Worm (Caenorhabditis elegans) whole organism, L1 larva: ENCODE measurements around the gene F35D11.1.

ENCODE experiments used
- Y116A8C.19 ChIP-seq: sonication (generic microtip); optimal IDR thresholded peaks from 2 replicates; lab custom pipeline; 2016; ENCODE audit warnings: missing compliant biosample characterization, missing genetic modification characterization, borderline replicate concordance
- blmp-1 ChIP-seq: fragments of 150-350 bp; optimal IDR thresholded peaks from 2 replicates; lab custom pipeline; 2014; ENCODE audit warnings: missing biosample characterization, missing genetic modification characterization
- ceh-63 ChIP-seq: fragments of 200-800 bp; sonication (Bioruptor generic); optimal IDR thresholded peaks from 2 replicates; lab custom pipeline; 2018; ENCODE audit warnings: mild to moderate bottlenecking, missing genetic modification characterization, missing compliant biosample characterization
- ceh-8 ChIP-seq: fragments of 200-800 bp; sonication (Bioruptor generic); optimal IDR thresholded peaks from 2 replicates; lab custom pipeline; 2018; ENCODE audit warnings: mild to moderate bottlenecking, missing genetic modification characterization, moderate library complexity, missing compliant biosample characterization
- ceh-88 ChIP-seq: fragments of 200-800 bp; sonication (Bioruptor generic); IDR thresholded peaks from 2 replicates; pipeline ENCODE4 v1.3.6; 2022; ENCODE audit warnings: missing genetic modification characterization, missing compliant biosample characterization
- ceh-90 ChIP-seq: sonication (generic microtip); optimal IDR thresholded peaks from 2 replicates; lab custom pipeline; 2016; ENCODE audit warnings: missing genetic modification characterization, missing compliant biosample characterization
- ces-1 ChIP-seq: fragments of 150-350 bp; optimal IDR thresholded peaks from 2 replicates; lab custom pipeline; 2014; ENCODE audit warnings: missing biosample characterization, missing genetic modification reagents, missing genetic modification characterization
- dpl-1 ChIP-seq, 3 experiments: fragments of 150-350 bp in 2 of 3; sonication (generic microtip) in 1 of 3; optimal IDR thresholded peaks; 2 replicates each; lab custom pipeline; 2014 to 2017; ENCODE audit warnings: missing biosample characterization in 3 of 3, missing genetic modification characterization in 3 of 3, missing genetic modification reagents in 3 of 3
- dsc-1 ChIP-seq: sonication (generic microtip); optimal IDR thresholded peaks from 2 replicates; lab custom pipeline; 2016; ENCODE audit warnings: mild to moderate bottlenecking, missing genetic modification characterization, missing compliant biosample characterization
- efl-1 ChIP-seq, 4 experiments: fragments of 150-350 bp; optimal IDR thresholded peaks in 3 of 4; peaks in 1 of 4; 1 replicate in 1 of 4; 2 replicates in 3 of 4; lab custom pipeline; 2014; ENCODE audit warnings: missing biosample characterization in 2 of 4, missing genetic modification characterization in 2 of 4, missing genetic modification reagents in 2 of 4
- egl-13 ChIP-seq: sonication (generic microtip); optimal IDR thresholded peaks from 2 replicates; lab custom pipeline; 2016; ENCODE audit warnings: missing genotype, missing genetic modification reagents, missing genetic modification characterization, missing compliant biosample characterization
- elt-2 ChIP-seq: sonication (generic microtip); optimal IDR thresholded peaks from 2 replicates; lab custom pipeline; 2016; ENCODE audit warnings: missing genetic modification characterization, mild to moderate bottlenecking, inconsistent platforms, missing compliant biosample characterization, missing genetic modification reagents
- elt-3 ChIP-seq, 6 experiments: fragments of 150-350 bp in 1 of 6; sonication (generic microtip); optimal IDR thresholded peaks; 2 replicates each; lab custom pipeline; 2017 to 2018; ENCODE audit warnings: missing biosample characterization in 6 of 6, missing genetic modification characterization in 6 of 6, inconsistent platforms in 1 of 6
- ets-5 ChIP-seq: fragments of 200-800 bp; sonication (Bioruptor generic); IDR thresholded peaks from 2 replicates; pipeline ENCODE4 v1.3.6; 2022; ENCODE audit warnings: missing genetic modification characterization, missing compliant biosample characterization
- fkh-10 ChIP-seq: sonication (generic microtip); optimal IDR thresholded peaks from 2 replicates; lab custom pipeline; 2017; ENCODE audit warnings: missing biosample characterization, missing genetic modification reagents, missing genetic modification characterization
- fkh-8 ChIP-seq: sonication (generic microtip); optimal IDR thresholded peaks from 2 replicates; lab custom pipeline; 2016; ENCODE audit warnings: mild to moderate bottlenecking, missing genetic modification characterization, missing compliant biosample characterization
- jun-1 ChIP-seq: fragments of 150-350 bp; optimal IDR thresholded peaks from 2 replicates; lab custom pipeline; 2014; ENCODE audit warnings: missing biosample characterization, missing genetic modification reagents, missing genetic modification characterization
- lin-14 ChIP-seq: fragments of 200-800 bp; sonication (Bioruptor generic); optimal IDR thresholded peaks from 2 replicates; lab custom pipeline; 2018; ENCODE audit warnings: mild to moderate bottlenecking, missing genetic modification characterization, moderate library complexity, missing compliant biosample characterization
- lin-35 ChIP-seq, 2 experiments: fragments of 150-350 bp; optimal IDR thresholded peaks; 2 replicates each; lab custom pipeline; 2014; ENCODE audit warnings: missing biosample characterization in 2 of 2, missing genetic modification characterization in 2 of 2, missing genetic modification reagents in 2 of 2
- lin-39 ChIP-seq: fragments of 150-350 bp; optimal IDR thresholded peaks from 2 replicates; lab custom pipeline; 2014; ENCODE audit warnings: missing biosample characterization, missing genetic modification reagents, missing genetic modification characterization
- lir-3 ChIP-seq: sonication (generic microtip); optimal IDR thresholded peaks from 2 replicates; lab custom pipeline; 2016; ENCODE audit warnings: mild to moderate bottlenecking, missing genetic modification characterization, moderate library complexity, missing compliant biosample characterization; ENCODE audit not compliant: poor library complexity
- lsy-2 ChIP-seq, 2 experiments: fragments of 150-350 bp; optimal IDR thresholded peaks; 2 replicates each; lab custom pipeline; 2014; ENCODE audit warnings: missing biosample characterization in 2 of 2, missing genetic modification characterization in 2 of 2
- mab-9 ChIP-seq: fragments of 200-800 bp; sonication (Bioruptor generic); IDR thresholded peaks from 2 replicates; pipeline ENCODE4 v1.3.6; 2022; ENCODE audit warnings: missing genetic modification reagents, missing genetic modification characterization, missing compliant biosample characterization
- mdl-1 ChIP-seq, 2 experiments: fragments of 150-350 bp; optimal IDR thresholded peaks; 2 replicates each; lab custom pipeline; 2014 to 2017; ENCODE audit warnings: missing biosample characterization in 2 of 2, missing genetic modification characterization in 2 of 2, inconsistent platforms in 1 of 2
- mef-2 ChIP-seq: fragments of 150-350 bp; optimal IDR thresholded peaks from 2 replicates; lab custom pipeline; 2014; ENCODE audit warnings: missing biosample characterization, missing genetic modification characterization
- mep-1 ChIP-seq: fragments of 150-350 bp; optimal IDR thresholded peaks from 2 replicates; lab custom pipeline; 2014; ENCODE audit warnings: missing biosample characterization, missing genetic modification characterization
- nhr-12 ChIP-seq: sonication (generic microtip); optimal IDR thresholded peaks from 2 replicates; lab custom pipeline; 2017; ENCODE audit warnings: missing biosample characterization, missing genetic modification characterization
- nhr-71 ChIP-seq: sonication (generic microtip); optimal IDR thresholded peaks from 2 replicates; lab custom pipeline; 2016; ENCODE audit warnings: mild to moderate bottlenecking, missing genetic modification characterization, moderate library complexity, missing compliant biosample characterization
- nhr-85 ChIP-seq: sonication (generic microtip); peaks from one replicate; lab custom pipeline; 2016; ENCODE audit warnings: missing genetic modification characterization, inconsistent platforms, missing compliant biosample characterization
- rnt-1 ChIP-seq: sonication (generic microtip); optimal IDR thresholded peaks from 2 replicates; lab custom pipeline; 2016; ENCODE audit warnings: mild to moderate bottlenecking, missing genetic modification characterization, moderate library complexity, missing compliant biosample characterization
- snu-23 ChIP-seq: sonication (generic microtip); optimal IDR thresholded peaks from 2 replicates; lab custom pipeline; 2016; ENCODE audit warnings: missing genetic modification characterization, missing compliant biosample characterization
- sptf-1 ChIP-seq: fragments of 150-350 bp; optimal IDR thresholded peaks from 2 replicates; lab custom pipeline; 2014; ENCODE audit warnings: missing biosample characterization, missing genetic modification characterization
- sup-37 ChIP-seq: fragments of 200-800 bp; sonication (Bioruptor generic); optimal IDR thresholded peaks from 2 replicates; lab custom pipeline; 2018; ENCODE audit warnings: mild to moderate bottlenecking, missing genetic modification characterization, missing compliant biosample characterization
- swsn-7 ChIP-seq: sonication (generic microtip); optimal IDR thresholded peaks from 2 replicates; lab custom pipeline; 2016; ENCODE audit warnings: missing genetic modification characterization, missing compliant biosample characterization
- tbx-2 ChIP-seq: sonication (generic microtip); optimal IDR thresholded peaks from 2 replicates; lab custom pipeline; 2016; ENCODE audit warnings: missing genetic modification characterization, missing compliant biosample characterization
- unc-130 ChIP-seq: fragments of 150-350 bp; optimal IDR thresholded peaks from 2 replicates; lab custom pipeline; 2017; ENCODE audit warnings: missing biosample characterization, missing genetic modification characterization, inconsistent platforms
- unc-86 ChIP-seq: sonication (generic microtip); optimal IDR thresholded peaks from 2 replicates; lab custom pipeline; 2016; ENCODE audit warnings: missing genetic modification characterization, missing compliant biosample characterization
- xbp-1 ChIP-seq: sonication (generic microtip); optimal IDR thresholded peaks from 2 replicates; lab custom pipeline; 2016; ENCODE audit warnings: missing genetic modification characterization, missing compliant biosample characterization
- ztf-4 ChIP-seq: fragments of 150-350 bp; optimal IDR thresholded peaks from 2 replicates; lab custom pipeline; 2014; ENCODE audit warnings: missing biosample characterization, missing genetic modification characterization

F35D11.1 gene

ce11 chrII:4598815-4599214, 27.9 kb upstream of the F35D11.1 start:
- TF ChIP-seq efl-1 (optimal IDR thresholded peaks at IDR 0.05; lab: Kevin White, UChicago) (no peak), efl-1 (GFP tag; optimal IDR thresholded peaks at IDR 0.05 in 1 of 2; lab: Kevin White, UChicago) (peak in 1 of 2 experiments; percentile 7), lin-14 (peak; percentile 10), mef-2 (tag; lab: Kevin White, UChicago) (no peak), elt-2 (peak; percentile 77), sup-37 (GFP tag; lab: Kevin White, UChicago) (no peak)
- TF ChIP-seq, all 84 proteins: peak for 3

- TF ChIP-seq mdl-1 (tag; optimal IDR thresholded peaks at IDR 0.05; lab: Kevin White, UChicago) (no peak), fkh-8 (peak; percentile 20)
Measured at ce11 chrII:4599838-4600237, 26.9 kb upstream of the F35D11.1 start.

ce11 chrII:4600276-4600675, 26.4 kb upstream of the F35D11.1 start:
- TF ChIP-seq blmp-1 (peak; percentile 82), nhr-85 (tag; lab: Kevin White, UChicago) (peak; percentile 25), snu-23 (GFP tag; lab: Kevin White, UChicago) (peak; percentile 2), sup-37 (GFP tag; lab: Kevin White, UChicago) (no peak), egl-13 (no peak), lin-35 (GFP tag; optimal IDR thresholded peaks at IDR 0.05; lab: Kevin White, UChicago) (no peak), lin-14 (peak; percentile 14), elt-2 (no peak), fkh-10 (GFP tag; lab: Kevin White, UChicago) (no peak), lsy-2 (tag; optimal IDR thresholded peaks at IDR 0.05; lab: Kevin White, UChicago) (no peak)

- TF ChIP-seq efl-1 (optimal IDR thresholded peaks at IDR 0.05; lab: Kevin White, UChicago): no peak
- peak in 1 of 2 experiments; percentile 11 for TF ChIP-seq efl-1 (GFP tag; optimal IDR thresholded peaks at IDR 0.05 in 1 of 2; lab: Kevin White, UChicago)
- TF ChIP-seq Y116A8C.19 (tag; lab: Kevin White, UChicago): no peak
Measured at ce11 chrII:4600818-4601217, 25.9 kb upstream of the F35D11.1 start.

- TF ChIP-seq mep-1 (no peak), ceh-88 (GFP tag; lab: Robert Waterston, UW) (no peak), dsc-1 (tag; lab: Kevin White, UChicago) (no peak), ceh-8 (GFP tag; lab: Kevin White, UChicago) (no peak), fkh-8 (no peak), tbx-2 (tag; lab: Kevin White, UChicago) (no peak), jun-1 (no peak), dpl-1 (GFP tag; optimal IDR thresholded peaks at IDR 0.05; lab: Kevin White, UChicago) (no peak), ceh-90 (no peak), lir-3 (tag; lab: Kevin White, UChicago) (no peak), unc-86 (no peak)
Measured at ce11 chrII:4601256-4601655, 25.4 kb upstream of the F35D11.1 start, which contains the start of gene ipla-1. ipla-1 (minus strand) TSS chrII:4601356.

ce11 chrII:4602533-4602932, 24.2 kb upstream of the F35D11.1 start, which contains the start of gene coa-3:
coa-3 (minus strand) TSS chrII:4602633.
- no peak for TF ChIP-seq unc-86
- TF ChIP-seq efl-1 (optimal IDR thresholded peaks at IDR 0.05; lab: Kevin White, UChicago): no peak
- TF ChIP-seq efl-1 (GFP tag; optimal IDR thresholded peaks at IDR 0.05 in 1 of 2; lab: Kevin White, UChicago): peak in 1 of 2 experiments; percentile 89
- no peak for TF ChIP-seq ces-1 (GFP tag; lab: Kevin White, UChicago)
- TF ChIP-seq ztf-4 (tag; lab: Kevin White, UChicago): no peak
- TF ChIP-seq ceh-8 (GFP tag; lab: Kevin White, UChicago): no peak

- TF ChIP-seq ceh-63 (GFP tag; lab: Kevin White, UChicago): no peak
- TF ChIP-seq unc-130 (tag; lab: Kevin White, UChicago): peak; percentile 57
- TF ChIP-seq lin-39 (tag; lab: Kevin White, UChicago): peak; percentile 37
- TF ChIP-seq ceh-8 (GFP tag; lab: Kevin White, UChicago): no peak
- TF ChIP-seq rnt-1 (tag; lab: Kevin White, UChicago): peak; percentile 99
- TF ChIP-seq xbp-1 (tag; lab: Kevin White, UChicago): peak; percentile 85
- TF ChIP-seq nhr-85 (tag; lab: Kevin White, UChicago): peak; percentile 94
- TF ChIP-seq mep-1: peak; percentile 67
- no peak for TF ChIP-seq ets-5 (GFP tag; lab: Robert Waterston, UW)
- peak; percentile 87 for TF ChIP-seq snu-23 (GFP tag; lab: Kevin White, UChicago)
- peak; percentile 87 for TF ChIP-seq ceh-90
- no peak for TF ChIP-seq nhr-12 (tag; lab: Kevin White, UChicago)
- peak in 2 of 6 experiments; percentile 33 to 56 for TF ChIP-seq elt-3 (tag; optimal IDR thresholded peaks at IDR 0.05; lab: Kevin White, UChicago)
- TF ChIP-seq jun-1: no peak
- no peak for TF ChIP-seq sptf-1 (tag; lab: Kevin White, UChicago)
- TF ChIP-seq nhr-71 (tag; lab: Kevin White, UChicago): peak; percentile 90
- TF ChIP-seq swsn-7: peak; percentile 83
- peak; percentile 45; the same call in 1 of the 2 replicates for TF ChIP-seq mab-9 (GFP tag; lab: Robert Waterston, UW)
Measured at ce11 chrII:4603035-4603434, 23.7 kb upstream of the F35D11.1 start, which contains the start of gene F35D11.4. F35D11.4 (plus strand) TSS chrII:4603427.
